Worm (Caenorhabditis elegans) whole organism, young adult: Measurements from ENCODE around the gene ttr-23.
A peak's percentile ranks its signal among the peaks of the same experiment; 100 is the strongest.

Source experiments
- B0019.2 ChIP-seq: fragments of 200-800 bp; sonication (Bioruptor generic); conservative IDR thresholded peaks from 2 replicates; pipeline ENCODE4 v1.3.6; 2022; ENCODE audit warnings: missing genetic modification reagents, missing genetic modification characterization, missing compliant biosample characterization
- B0261.1 ChIP-seq: sonication (generic microtip); optimal IDR thresholded peaks from 2 replicates; lab custom pipeline; 2016; ENCODE audit warnings: mild to moderate bottlenecking, missing genetic modification characterization, moderate library complexity, missing compliant biosample characterization
- C06A6.2 ChIP-seq: fragments of 200-800 bp; sonication (Bioruptor generic); conservative IDR thresholded peaks from 2 replicates; pipeline ENCODE4 v1.3.6; 2022; ENCODE audit warnings: missing genetic modification characterization, missing compliant biosample characterization
- C17E4.6 ChIP-seq: fragments of 200-800 bp; sonication (Bioruptor generic); IDR thresholded peaks from 2 replicates; pipeline ENCODE4 v1.3.6; 2022; ENCODE audit warnings: missing genetic modification reagents, missing genetic modification characterization, missing compliant biosample characterization
- F10E7.11 ChIP-seq: sonication (generic microtip); optimal IDR thresholded peaks from 2 replicates; lab custom pipeline; 2017; ENCODE audit warnings: mild to moderate bottlenecking, missing genetic modification characterization, moderate library complexity, missing compliant biosample characterization
- F23B12.7 ChIP-seq: sonication (generic microtip); optimal IDR thresholded peaks from 2 replicates; lab custom pipeline; 2017; ENCODE audit warnings: missing genetic modification characterization, mild to moderate bottlenecking, missing compliant biosample characterization, antibody characterized with exemption, moderate library complexity; ENCODE audit not compliant: insufficient read depth
- Y56A3A.18 ChIP-seq: fragments of 200-800 bp; sonication (Bioruptor generic); IDR thresholded peaks from 2 replicates; pipeline ENCODE4 v1.3.6; 2022; ENCODE audit warnings: missing genetic modification reagents, missing genetic modification characterization, missing compliant biosample characterization
- ZK185.1 ChIP-seq: sonication (generic microtip); optimal IDR thresholded peaks from 2 replicates; lab custom pipeline; 2016; ENCODE audit warnings: mild to moderate bottlenecking, missing genetic modification characterization, missing compliant biosample characterization; ENCODE audit not compliant: poor library complexity, severe bottlenecking
- ama-1 ChIP-seq, 3 experiments: fragments of 150-350 bp in 1 of 3; sonication (generic microtip) in 2 of 3; optimal IDR thresholded peaks; 2 replicates each; lab custom pipeline; 2014 to 2018; ENCODE audit warnings: missing biosample characterization in 2 of 3, missing genetic modification characterization in 2 of 3, missing genetic modification reagents in 2 of 3
- aptf-3 ChIP-seq: fragments of 200-800 bp; sonication (Bioruptor generic); IDR thresholded peaks from 2 replicates; pipeline ENCODE4 v1.3.6; 2022; ENCODE audit warnings: missing genetic modification characterization, missing compliant biosample characterization
- attf-3 ChIP-seq: fragments of 200-800 bp; sonication (Bioruptor generic); conservative IDR thresholded peaks from 2 replicates; pipeline ENCODE4 v1.3.6; 2022; ENCODE audit warnings: missing genetic modification reagents, missing genetic modification characterization, missing compliant biosample characterization
- bed-2 ChIP-seq: fragments of 200-800 bp; sonication (Bioruptor generic); IDR thresholded peaks from 2 replicates; pipeline ENCODE4 v1.3.6; 2022; ENCODE audit warnings: missing genetic modification reagents, missing genetic modification characterization, missing compliant biosample characterization
- ceh-40 ChIP-seq: fragments of 200-800 bp; sonication (Bioruptor generic); IDR thresholded peaks from 2 replicates; pipeline ENCODE4 v1.3.6; 2022; ENCODE audit warnings: missing genetic modification characterization, missing compliant biosample characterization
- ceh-79 ChIP-seq: sonication (generic microtip); optimal IDR thresholded peaks from 2 replicates; lab custom pipeline; 2017; ENCODE audit warnings: mild to moderate bottlenecking, missing genetic modification characterization, missing compliant biosample characterization
- chd-7 ChIP-seq: sonication (generic microtip); optimal IDR thresholded peaks from 2 replicates; lab custom pipeline; 2016; ENCODE audit warnings: mild to moderate bottlenecking, missing genetic modification characterization, moderate library complexity, missing compliant biosample characterization
- dpff-1 ChIP-seq: sonication (generic microtip); optimal IDR thresholded peaks from 2 replicates; lab custom pipeline; 2017; ENCODE audit warnings: mild to moderate bottlenecking, missing genetic modification characterization, missing compliant biosample characterization
- hmg-1.2 ChIP-seq: fragments of 200-800 bp; sonication (Bioruptor generic); IDR thresholded peaks from 2 replicates; pipeline ENCODE4 v1.3.6; 2022; ENCODE audit warnings: missing genetic modification reagents, missing genetic modification characterization, missing compliant biosample characterization
- lag-1 ChIP-seq: fragments of 200-800 bp; sonication (Bioruptor generic); IDR thresholded peaks from 2 replicates; pipeline ENCODE4 v1.3.6; 2022; ENCODE audit warnings: missing genetic modification reagents, missing genetic modification characterization, missing compliant biosample characterization
- lin-35 ChIP-seq, 3 experiments: fragments of 150-350 bp in 2 of 3; sonication (generic microtip) in 1 of 3; optimal IDR thresholded peaks; 2 replicates each; lab custom pipeline; 2014 to 2018; ENCODE audit warnings: missing biosample characterization in 3 of 3, missing genetic modification characterization in 3 of 3, missing genetic modification reagents in 3 of 3
- lin-54 ChIP-seq: fragments of 200-800 bp; sonication (Bioruptor generic); optimal IDR thresholded peaks from 2 replicates; lab custom pipeline; 2018; ENCODE audit warnings: mild to moderate bottlenecking, missing genetic modification characterization, missing compliant biosample characterization
- lsy-27 ChIP-seq: sonication (generic microtip); optimal IDR thresholded peaks from 2 replicates; lab custom pipeline; 2017; ENCODE audit warnings: missing genetic modification characterization, mild to moderate bottlenecking, missing compliant biosample characterization, antibody characterized with exemption, missing genotype, borderline replicate concordance; ENCODE audit not compliant: insufficient read depth
- madf-8 ChIP-seq: fragments of 200-800 bp; sonication (Bioruptor generic); conservative IDR thresholded peaks from 2 replicates; pipeline ENCODE4 v1.3.6; 2022; ENCODE audit warnings: missing genetic modification reagents, missing genetic modification characterization, missing compliant biosample characterization
- nfya-1 ChIP-seq: sonication (generic microtip); optimal IDR thresholded peaks from 2 replicates; lab custom pipeline; 2017; ENCODE audit warnings: antibody characterized with exemption, missing compliant biosample characterization, missing genetic modification characterization, borderline replicate concordance; ENCODE audit not compliant: insufficient read depth
- nfyb-1 ChIP-seq: fragments of 200-800 bp; sonication (Bioruptor generic); IDR thresholded peaks from 2 replicates; pipeline ENCODE4 v1.3.6; 2022; ENCODE audit warnings: missing genetic modification reagents, missing genetic modification characterization, missing compliant biosample characterization
- nhr-120 ChIP-seq: fragments of 200-800 bp; sonication (Bioruptor generic); IDR thresholded peaks from 2 replicates; pipeline ENCODE4 v1.3.6; 2022; ENCODE audit warnings: missing genetic modification characterization, missing compliant biosample characterization
- nhr-179 ChIP-seq: sonication (generic microtip); optimal IDR thresholded peaks from 2 replicates; lab custom pipeline; 2016; ENCODE audit warnings: mild to moderate bottlenecking, missing genetic modification characterization, missing compliant biosample characterization
- nhr-27 ChIP-seq: fragments of 200-800 bp; sonication (Bioruptor generic); optimal IDR thresholded peaks from 2 replicates; lab custom pipeline; 2018; ENCODE audit warnings: mild to moderate bottlenecking, missing genetic modification characterization, moderate library complexity, missing compliant biosample characterization
- tbp1 ChIP-seq: fragments of 200-800 bp; sonication (Bioruptor generic); optimal IDR thresholded peaks from 2 replicates; lab custom pipeline; 2018; ENCODE audit warnings: mild to moderate bottlenecking, missing genetic modification characterization, missing compliant biosample characterization
- xnd-1 ChIP-seq: sonication (generic microtip); optimal IDR thresholded peaks from 2 replicates; lab custom pipeline; 2016; ENCODE audit warnings: missing genotype, missing genetic modification reagents, missing genetic modification characterization, missing compliant biosample characterization

Gene ttr-23

DNA sequence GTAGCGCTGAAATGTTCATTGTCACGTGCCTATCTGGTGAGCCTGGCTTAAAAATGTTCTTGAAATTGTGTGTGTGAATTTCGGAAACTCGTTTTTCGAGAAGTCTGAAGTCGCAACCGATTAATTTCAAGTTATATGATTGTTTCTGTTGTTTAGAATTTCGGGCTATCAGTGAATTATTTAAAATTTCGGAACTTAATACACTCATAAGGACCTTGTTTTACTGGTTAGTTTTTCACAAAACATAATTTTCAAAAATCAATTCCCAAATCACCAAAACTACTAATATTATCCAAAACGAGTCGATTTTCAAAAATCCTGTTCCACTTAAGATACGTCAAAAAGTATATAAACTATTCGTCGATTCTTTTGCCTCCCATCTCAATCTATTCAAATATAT lies 40.8 kb upstream of the ttr-23 start:
- no peak for TF ChIP-seq chd-7 (tag; lab: Kevin White, UChicago)
- no peak for TF ChIP-seq nhr-179 (tag; lab: Kevin White, UChicago)
- TF ChIP-seq B0261.1 (tag; lab: Kevin White, UChicago), result no peak
- no peak for TF ChIP-seq ceh-40
- no peak for TF ChIP-seq ceh-79 (tag; lab: Kevin White, UChicago)
- TF ChIP-seq lag-1 (GFP tag; lab: Robert Waterston, UW), result no peak
- no peak for TF ChIP-seq xnd-1 (tag; lab: Kevin White, UChicago)
- no peak for TF ChIP-seq C17E4.6
- TF ChIP-seq F10E7.11 (tag; lab: Kevin White, UChicago), result no peak
- no peak for TF ChIP-seq lsy-27 (tag; lab: Kevin White, UChicago)
- TF ChIP-seq bed-2 (GFP tag; lab: Robert Waterston, UW), result no peak
- no peak for TF ChIP-seq dpff-1
- TF ChIP-seq tbp1 (GFP tag; lab: Kevin White, UChicago), result no peak
- no peak for TF ChIP-seq ZK185.1
- TF ChIP-seq attf-3 (GFP tag; lab: Robert Waterston, UW), result no peak
- no peak for TF ChIP-seq B0019.2
- no peak for TF ChIP-seq lin-35 (GFP tag; optimal IDR thresholded peaks at IDR 0.05; lab: Kevin White, UChicago)
- TF ChIP-seq aptf-3 (GFP tag; lab: Robert Waterston, UW), result no peak
- TF ChIP-seq F23B12.7 (tag; lab: Kevin White, UChicago), result no peak
- TF ChIP-seq lin-54 (GFP tag; lab: Kevin White, UChicago), result no peak

DNA sequence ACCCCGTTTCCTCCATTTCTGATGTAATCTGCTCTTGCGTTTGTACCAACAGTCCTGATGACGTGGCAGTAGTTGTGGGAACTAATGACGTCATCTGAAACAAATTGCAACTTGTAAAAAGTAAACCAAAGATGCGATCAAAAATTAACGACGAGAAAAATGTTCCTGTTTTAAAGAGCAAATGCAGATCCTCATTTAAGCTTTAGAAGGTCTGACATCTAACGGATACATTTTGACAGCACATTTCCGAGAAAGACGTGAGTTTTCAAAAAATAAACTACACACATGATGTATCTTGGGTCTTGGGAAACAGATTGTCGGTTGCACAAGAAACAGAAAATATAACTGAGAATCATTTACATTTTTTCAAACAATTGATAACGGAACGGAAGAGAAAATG lies 25.8 kb upstream of the ttr-23 start, which contains the start of gene H09F14.1:
H09F14.1 (minus strand) TSS at position 101 of the 400 bp plus-strand sequence.
- TF ChIP-seq bed-2 (GFP tag; lab: Robert Waterston, UW) (no peak), xnd-1 (tag; lab: Kevin White, UChicago) (no peak), nhr-120 (GFP tag; lab: Robert Waterston, UW) (no peak), C06A6.2 (no peak), Y56A3A.18 (no peak), ama-1 (optimal IDR thresholded peaks at IDR 0.05; lab: Kevin White, UChicago) (no peak), ama-1 (GFP tag; optimal IDR thresholded peaks at IDR 0.05; lab: Kevin White, UChicago) (no peak), nfyb-1 (GFP tag; lab: Robert Waterston, UW) (no peak), nfya-1 (tag; lab: Kevin White, UChicago) (no peak)
- TF ChIP-seq, all 124 proteins: peak for 0

DNA sequence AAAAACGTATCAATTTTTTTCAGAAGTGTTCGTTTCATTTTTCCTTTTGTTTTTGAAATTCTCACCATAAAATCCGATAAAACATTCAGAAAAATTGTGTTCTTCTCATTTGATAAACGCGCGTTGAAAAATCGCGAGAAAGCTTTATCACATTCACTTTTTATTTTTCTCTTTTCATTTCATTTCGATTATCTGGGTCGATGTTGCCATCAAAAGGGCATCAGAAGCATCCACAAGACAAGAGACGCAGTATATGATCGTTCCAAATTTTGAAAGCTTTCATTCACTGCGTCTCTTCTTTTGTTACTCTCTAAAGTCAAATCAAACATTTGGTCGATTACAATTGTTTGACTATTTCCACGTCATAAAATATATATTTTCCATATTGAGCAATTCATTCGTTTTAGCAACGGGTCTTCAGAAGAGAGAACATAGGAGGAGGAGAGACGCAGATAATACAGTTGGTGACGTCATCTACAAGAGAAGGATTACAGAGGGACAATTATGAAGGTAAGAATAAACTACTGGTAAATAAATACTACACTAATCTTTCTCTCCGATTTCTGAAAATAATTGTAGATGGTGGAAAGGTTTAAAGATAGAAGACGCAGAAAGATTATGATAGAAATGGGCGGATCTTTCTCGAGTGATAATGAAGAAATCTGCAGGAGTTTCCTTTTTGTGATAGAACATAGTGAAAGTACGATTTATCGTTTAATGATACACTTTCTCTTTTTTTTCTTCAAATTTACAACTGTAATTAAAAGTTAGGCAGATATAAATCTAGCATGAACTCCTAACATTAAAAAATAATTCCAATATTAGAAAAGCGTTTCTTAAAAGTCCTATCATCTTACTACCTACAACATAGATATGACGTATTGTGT lies 12.6 kb upstream of the ttr-23 start, which contains the start of gene H27A22.1:
H27A22.1 (plus strand) TSS at position 505 of the 887 bp plus-strand sequence.
- no peak for TF ChIP-seq nhr-27
- TF ChIP-seq hmg-1.2, result peak; percentile 56; the same call in 1 of the 2 replicates

DNA sequence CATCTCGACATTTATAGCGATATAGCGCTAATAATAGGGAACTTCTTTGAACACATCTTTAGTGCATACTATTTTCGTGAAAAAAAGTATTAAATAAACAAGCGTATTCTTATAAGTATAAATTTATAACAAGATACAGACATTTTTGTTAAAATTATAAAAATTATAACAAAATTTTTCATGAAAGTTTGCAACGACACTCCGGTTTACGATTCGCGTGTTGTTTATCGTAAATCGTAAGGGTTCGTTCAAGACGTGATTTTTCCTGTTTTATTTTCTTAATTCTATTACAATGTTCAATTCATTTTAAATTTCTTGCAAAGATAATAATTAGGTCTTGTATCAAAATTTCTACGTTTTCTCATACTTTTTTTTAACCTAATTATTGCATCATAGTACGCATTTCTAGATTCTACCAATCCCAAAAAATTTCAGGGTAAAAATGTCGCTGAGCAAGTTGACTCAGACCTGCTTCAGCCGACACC lies 9.1 kb upstream of the ttr-23 start, which contains the start of gene scpl-4:
scpl-4 (plus strand) TSS at position 435 of the 485 bp plus-strand sequence.
- no peak for TF ChIP-seq lsy-27 (tag; lab: Kevin White, UChicago)
- TF ChIP-seq madf-8 (GFP tag; lab: Robert Waterston, UW), result no peak
- TF ChIP-seq attf-3 (GFP tag; lab: Robert Waterston, UW), result peak; percentile 75
